Fruit fly (Drosophila melanogaster) whole organism, embryonic: Measurements from ENCODE around the gene Cdc5.

Source experiments
- Atf-2 ChIP-seq: fragments of 200-800 bp; sonication (Bioruptor generic); optimal IDR thresholded peaks from 2 replicates; lab custom pipeline; 2016; ENCODE audit warnings: missing biosample characterization, missing genetic modification characterization
- CG1024 ChIP-seq: fragments of 200-800 bp; sonication (Bioruptor generic); IDR thresholded peaks from 2 replicates; pipeline ENCODE4 v1.3.6; 2022; ENCODE audit warnings: missing biosample characterization, missing genetic modification characterization
- CG1529 ChIP-seq: fragments of 200-800 bp; sonication (Bioruptor generic); optimal IDR thresholded peaks from 3 replicates; lab custom pipeline; 2018; ENCODE audit warnings: missing biosample characterization, missing genetic modification characterization
- CG17385 ChIP-seq: fragments of 200-800 bp; sonication (Bioruptor generic); optimal IDR thresholded peaks from 3 replicates; lab custom pipeline; 2018; ENCODE audit warnings: missing biosample characterization, mild to moderate bottlenecking, missing genetic modification characterization
- CG17829 ChIP-seq: fragments of 200-800 bp; optimal IDR thresholded peaks from 2 replicates; lab custom pipeline; 2019; ENCODE audit warnings: missing biosample characterization, mild to moderate bottlenecking, missing genetic modification characterization, moderate library complexity
- CG18262 ChIP-seq: fragments of 200-800 bp; optimal IDR thresholded peaks from 3 replicates; lab custom pipeline; 2019; ENCODE audit warnings: missing biosample characterization, mild to moderate bottlenecking, missing genetic modification characterization, moderate library complexity
- CG30403 ChIP-seq: fragments of 200-800 bp; sonication (Bioruptor generic); optimal IDR thresholded peaks from 3 replicates; lab custom pipeline; 2016; ENCODE audit warnings: missing biosample characterization, missing genetic modification characterization
- CG3065 ChIP-seq: fragments of 200-800 bp; sonication (Bioruptor generic); optimal IDR thresholded peaks from 2 replicates; lab custom pipeline; 2016; ENCODE audit warnings: missing biosample characterization, missing genetic modification characterization
- CG31365 ChIP-seq: fragments of 200-800 bp; sonication (Bioruptor generic); optimal IDR thresholded peaks from 2 replicates; lab custom pipeline; 2018; ENCODE audit warnings: missing biosample characterization, mild to moderate bottlenecking, missing genetic modification characterization
- CG5953 ChIP-seq: fragments of 200-800 bp; sonication (Bioruptor generic); IDR thresholded peaks from 2 replicates; pipeline ENCODE4 v1.3.6; 2022; ENCODE audit warnings: missing biosample characterization, missing genetic modification characterization
- CG6254 ChIP-seq: fragments of 200-800 bp; sonication (Bioruptor generic); optimal IDR thresholded peaks from 3 replicates; lab custom pipeline; 2017; ENCODE audit warnings: mild to moderate bottlenecking, missing biosample characterization, missing genetic modification reagents, missing genetic modification characterization
- CG6654 ChIP-seq: fragments of 200-800 bp; sonication (Bioruptor generic); optimal IDR thresholded peaks from 2 replicates; lab custom pipeline; 2017; ENCODE audit warnings: missing biosample characterization, mild to moderate bottlenecking, missing genetic modification characterization
- CG6689 ChIP-seq: fragments of 200-800 bp; sonication (Bioruptor generic); IDR thresholded peaks from 2 replicates; pipeline ENCODE4 v1.3.6; 2022; ENCODE audit warnings: missing biosample characterization, missing genetic modification characterization
- CG7372 ChIP-seq: fragments of 200-800 bp; sonication (Bioruptor generic); IDR thresholded peaks from 2 replicates; pipeline ENCODE4 v1.3.6; 2022; ENCODE audit warnings: missing biosample characterization, missing genetic modification characterization
- CG7928 ChIP-seq: fragments of 200-800 bp; sonication (Bioruptor generic); optimal IDR thresholded peaks from 2 replicates; lab custom pipeline; 2017; ENCODE audit warnings: missing biosample characterization, mild to moderate bottlenecking, missing genetic modification characterization
- CG7987 ChIP-seq: fragments of 200-800 bp; sonication (Bioruptor generic); optimal IDR thresholded peaks from 2 replicates; lab custom pipeline; 2018; ENCODE audit warnings: missing biosample characterization, mild to moderate bottlenecking, missing genetic modification characterization, moderate library complexity
- CG8924 ChIP-seq: fragments of 200-800 bp; optimal IDR thresholded peaks from 3 replicates; lab custom pipeline; 2019; ENCODE audit warnings: missing biosample characterization, mild to moderate bottlenecking, missing genetic modification characterization, moderate library complexity
- CG9215 ChIP-seq: fragments of 200-800 bp; sonication (Bioruptor generic); IDR thresholded peaks from 2 replicates; pipeline ENCODE4 v1.3.6; 2022; ENCODE audit warnings: missing biosample characterization, missing genetic modification characterization
- Dip2 ChIP-seq: fragments of 200-800 bp; sonication (Bioruptor generic); IDR thresholded peaks from 2 replicates; pipeline ENCODE4 v1.3.6; 2022; ENCODE audit warnings: missing biosample characterization, missing genetic modification characterization
- Dll ChIP-seq: fragments of 200-800 bp; sonication (Bioruptor generic); IDR thresholded peaks from 4 replicates; pipeline ENCODE4 v1.3.6; 2022; ENCODE audit warnings: missing biosample characterization, missing genetic modification characterization; ENCODE audit not compliant: partially characterized antibody
- E2f2 ChIP-seq: fragments of 200-800 bp; sonication (Bioruptor generic); IDR thresholded peaks from 2 replicates; pipeline ENCODE4 v1.3.6; 2022; ENCODE audit warnings: missing biosample characterization, missing genetic modification characterization
- Ets97D ChIP-seq: fragments of 200-800 bp; sonication (Bioruptor generic); optimal IDR thresholded peaks from 3 replicates; lab custom pipeline; 2016; ENCODE audit warnings: missing biosample characterization, missing genetic modification characterization
- GATAe ChIP-seq: fragments of 200-800 bp; sonication (Bioruptor generic); conservative IDR thresholded peaks from 2 replicates; pipeline ENCODE4 v1.3.6; 2022; ENCODE audit warnings: missing biosample characterization, missing genetic modification characterization
- H2.0 ChIP-seq: fragments of 200-800 bp; sonication (Bioruptor generic); IDR thresholded peaks from 2 replicates; pipeline ENCODE4 v1.3.6; 2022; ENCODE audit warnings: missing biosample characterization, missing genetic modification characterization
- Hmx ChIP-seq: fragments of 200-800 bp; sonication (Bioruptor generic); optimal IDR thresholded peaks from 2 replicates; lab custom pipeline; 2016; ENCODE audit warnings: missing biosample characterization, missing genetic modification characterization
- Six4 ChIP-seq: fragments of 200-800 bp; sonication (Bioruptor generic); optimal IDR thresholded peaks from 2 replicates; lab custom pipeline; 2016; ENCODE audit warnings: missing biosample characterization, missing genetic modification characterization
- Sry-β ChIP-seq: fragments of 200-800 bp; sonication (Bioruptor generic); optimal IDR thresholded peaks from 2 replicates; lab custom pipeline; 2018; ENCODE audit warnings: missing biosample characterization, mild to moderate bottlenecking, missing genetic modification characterization, moderate library complexity
- Usf ChIP-seq: fragments of 200-800 bp; sonication (Bioruptor generic); optimal IDR thresholded peaks from 2 replicates; lab custom pipeline; 2017; ENCODE audit warnings: missing genotype, missing biosample characterization, missing genetic modification characterization
- YL-1 ChIP-seq: fragments of 200-800 bp; sonication (Bioruptor generic); optimal IDR thresholded peaks from 3 replicates; lab custom pipeline; 2017; ENCODE audit warnings: missing biosample characterization, mild to moderate bottlenecking, missing genetic modification characterization
- amos ChIP-seq: fragments of 200-800 bp; sonication (Bioruptor generic); IDR thresholded peaks from 2 replicates; pipeline ENCODE4 v1.3.6; 2022; ENCODE audit warnings: missing biosample characterization, missing genetic modification characterization; ENCODE audit not compliant: partially characterized antibody
- bigmax ChIP-seq: fragments of 200-800 bp; sonication (Bioruptor generic); optimal IDR thresholded peaks from 2 replicates; lab custom pipeline; 2018; ENCODE audit warnings: missing biosample characterization, mild to moderate bottlenecking, missing genetic modification characterization
- br ChIP-seq: fragments of >200 bp; optimal IDR thresholded peaks from 2 replicates; lab custom pipeline; 2017
- corto ChIP-seq: fragments of 200-800 bp; sonication (Bioruptor generic); optimal IDR thresholded peaks from 2 replicates; lab custom pipeline; 2016; ENCODE audit warnings: missing biosample characterization, mild to moderate bottlenecking, missing genetic modification characterization, moderate library complexity
- esg ChIP-seq: fragments of 200-800 bp; sonication (Bioruptor generic); conservative IDR thresholded peaks from 2 replicates; pipeline ENCODE4 v1.3.6; 2022; ENCODE audit warnings: missing biosample characterization, missing genetic modification characterization
- eyg ChIP-seq: fragments of 200-800 bp; sonication (Bioruptor generic); optimal IDR thresholded peaks from 3 replicates; lab custom pipeline; 2016; ENCODE audit warnings: missing biosample characterization, missing genetic modification characterization
- ham ChIP-seq: fragments of 200-800 bp; sonication (Bioruptor generic); IDR thresholded peaks from 2 replicates; pipeline ENCODE4 v1.3.6; 2022; ENCODE audit warnings: missing biosample characterization, missing genetic modification characterization
- her ChIP-seq: fragments of 200-800 bp; sonication (Bioruptor generic); optimal IDR thresholded peaks from 2 replicates; lab custom pipeline; 2016; ENCODE audit warnings: missing biosample characterization, missing genetic modification characterization
- insv ChIP-seq, 2 experiments: fragments of 200-800 bp; sonication (Bioruptor generic); optimal IDR thresholded peaks; 3 replicates each; lab custom pipeline; 2016 to 2018; ENCODE audit warnings: missing biosample characterization in 2 of 2, missing genetic modification characterization in 2 of 2
- inv ChIP-seq: fragments of 200-800 bp; sonication (Bioruptor generic); IDR thresholded peaks from 2 replicates; pipeline ENCODE4 v1.3.6; 2022; ENCODE audit warnings: missing biosample characterization, missing genetic modification characterization; ENCODE audit not compliant: partially characterized antibody
- lov ChIP-seq, 2 experiments: fragments of 200-800 bp in 1 of 2; fragments of >200 bp in 1 of 2; sonication (Bioruptor generic) in 1 of 2; IDR thresholded peaks in 1 of 2; optimal IDR thresholded peaks in 1 of 2; 2 replicates in 1 of 2; 3 replicates in 1 of 2; pipeline versions ENCODE4 v1.3.6 to Lab custom; 2017 to 2022; ENCODE audit warnings: missing biosample characterization in 1 of 2, missing genetic modification characterization in 1 of 2
- pros ChIP-seq: fragments of 200-800 bp; sonication (Bioruptor generic); optimal IDR thresholded peaks from 3 replicates; lab custom pipeline; 2019; ENCODE audit warnings: missing biosample characterization, mild to moderate bottlenecking, missing genetic modification characterization, moderate library complexity
- salm ChIP-seq: fragments of 200-800 bp; sonication (Bioruptor generic); optimal IDR thresholded peaks from 2 replicates; lab custom pipeline; 2018; ENCODE audit warnings: missing biosample characterization, mild to moderate bottlenecking, missing genetic modification characterization
- sima ChIP-seq: fragments of 200-800 bp; sonication (Bioruptor generic); optimal IDR thresholded peaks from 2 replicates; lab custom pipeline; 2016; ENCODE audit warnings: missing biosample characterization, missing genetic modification characterization
- sqz ChIP-seq: fragments of 200-800 bp; sonication (Bioruptor generic); optimal IDR thresholded peaks from 3 replicates; lab custom pipeline; 2018; ENCODE audit warnings: missing biosample characterization, mild to moderate bottlenecking, missing genetic modification characterization
- tin ChIP-seq: fragments of 200-800 bp; sonication (Bioruptor generic); optimal IDR thresholded peaks from 3 replicates; lab custom pipeline; 2016; ENCODE audit warnings: missing biosample characterization, missing genetic modification characterization
- tll ChIP-seq, 2 experiments: fragments of 200-800 bp in 1 of 2; fragments of >200 bp in 1 of 2; sonication (Bioruptor generic) in 1 of 2; optimal IDR thresholded peaks; 2 replicates each; lab custom pipeline; 2017 to 2019; ENCODE audit warnings: missing biosample characterization in 2 of 2, missing genetic modification characterization in 2 of 2, mild to moderate bottlenecking in 1 of 2, moderate library complexity in 1 of 2
- wek ChIP-seq: fragments of 200-800 bp; sonication (Bioruptor generic); optimal IDR thresholded peaks from 3 replicates; lab custom pipeline; 2018; ENCODE audit warnings: missing biosample characterization, mild to moderate bottlenecking, missing genetic modification characterization, moderate library complexity
- z ChIP-seq: fragments of 200-800 bp; sonication (Bioruptor generic); IDR thresholded peaks from 3 replicates; pipeline ENCODE4 v1.3.6; 2022; ENCODE audit warnings: missing biosample characterization, missing genetic modification characterization
- zen ChIP-seq: fragments of 200-800 bp; sonication (Bioruptor generic); optimal IDR thresholded peaks from 3 replicates; lab custom pipeline; 2018; ENCODE audit warnings: missing biosample characterization, mild to moderate bottlenecking, missing genetic modification characterization, moderate library complexity

Cdc5 gene

dm6 chr3L:347641-348405 lies 13.4 kb downstream of the Cdc5 start (continued):
- peak; percentile 69 for TF ChIP-seq CG6254 (GFP tag; lab: Kevin White, UChicago)
- TF ChIP-seq Atf-2 (GFP tag; lab: Kevin White, UChicago) = peak; percentile 67
- TF ChIP-seq esg (GFP tag; lab: Robert Waterston, UW) = peak; percentile 55; the same call in 1 of the 2 replicates
- peak; percentile 86 for TF ChIP-seq CG18262 (tag; lab: Kevin White, UChicago)
- TF ChIP-seq Ets97D = peak; percentile 29
- TF ChIP-seq CG17385 (GFP tag; lab: Kevin White, UChicago) = peak; percentile 88
- 0 out of 3 replicates have a peak, but pooled peaks have one; percentile 36 for TF ChIP-seq z (GFP tag; lab: Robert Waterston, UW)
- peak; percentile 74 for TF ChIP-seq CG1529 (GFP tag; lab: Kevin White, UChicago)
- TF ChIP-seq Usf (GFP tag; lab: Kevin White, UChicago) = no peak
- TF ChIP-seq insv (GFP tag; optimal IDR thresholded peaks at IDR 0.05; lab: Kevin White, UChicago) = no peak
- TF ChIP-seq Sry-β (GFP tag; lab: Kevin White, UChicago) = peak; percentile 27
- peak; percentile 28; the same call in 1 of the 2 replicates for TF ChIP-seq E2f2 (GFP tag; lab: Robert Waterston, UW)
- TF ChIP-seq lov (optimal IDR thresholded peaks at IDR 0.05; lab: Kevin White, UChicago) = no peak
- peak; percentile 73; the same call in 2 of the 3 replicates for TF ChIP-seq lov (GFP tag; IDR thresholded peaks at IDR 0.05; lab: Robert Waterston, UW)
- TF ChIP-seq wek (GFP tag; lab: Kevin White, UChicago) = peak; percentile 65
- TF ChIP-seq eyg (GFP tag; lab: Kevin White, UChicago) = peak; percentile 54
- no peak for TF ChIP-seq corto (GFP tag; lab: Kevin White, UChicago)
- peak; percentile 46 for TF ChIP-seq zen
- TF ChIP-seq CG7372 (GFP tag; lab: Robert Waterston, UW) = 0 out of 2 replicates have a peak, but pooled peaks have one; percentile 23
- no peak for TF ChIP-seq CG7928 (GFP tag; lab: Kevin White, UChicago)
- TF ChIP-seq ham = no peak
- TF ChIP-seq br = no peak
- no peak for TF ChIP-seq tll (GFP tag; optimal IDR thresholded peaks at IDR 0.05; lab: Kevin White, UChicago)
- peak; percentile 45; the same call in 1 of the 2 replicates for TF ChIP-seq CG9215 (GFP tag; lab: Robert Waterston, UW)
- peak; percentile 80 for TF ChIP-seq CG1024 (GFP tag; lab: Robert Waterston, UW)
- TF ChIP-seq CG5953 = peak; percentile 66
- peak; percentile 67 for TF ChIP-seq Six4
- peak; percentile 76 for TF ChIP-seq tin (GFP tag; lab: Kevin White, UChicago)
- no peak for TF ChIP-seq GATAe (GFP tag; lab: Robert Waterston, UW)
- TF ChIP-seq salm (tag; lab: Kevin White, UChicago) = no peak
- TF ChIP-seq sima (GFP tag; lab: Kevin White, UChicago) = peak; percentile 16
- peak; percentile 81 for TF ChIP-seq CG17829 (tag; lab: Kevin White, UChicago)
- no peak for TF ChIP-seq inv
- TF ChIP-seq her (GFP tag; lab: Kevin White, UChicago) = peak; percentile 72
- TF ChIP-seq CG6654 (GFP tag; lab: Kevin White, UChicago) = peak; percentile 48
- TF ChIP-seq CG30403 (GFP tag; lab: Kevin White, UChicago) = peak; percentile 77
- TF ChIP-seq YL-1 (GFP tag; lab: Kevin White, UChicago) = no peak
- no peak for TF ChIP-seq Dll (GFP tag; lab: Robert Waterston, UW)
- TF ChIP-seq Hmx (GFP tag; lab: Kevin White, UChicago) = no peak
- peak; percentile 68 for TF ChIP-seq CG8924
- no peak for TF ChIP-seq pros (GFP tag; lab: Kevin White, UChicago)
- TF ChIP-seq amos (GFP tag; lab: Robert Waterston, UW) = no peak
- TF ChIP-seq CG7987 (GFP tag; lab: Kevin White, UChicago) = no peak
- TF ChIP-seq Dip2 (GFP tag; lab: Robert Waterston, UW) = no peak
- TF ChIP-seq CG3065 (GFP tag; lab: Kevin White, UChicago) = peak; percentile 43
- no peak for TF ChIP-seq sqz (GFP tag; lab: Kevin White, UChicago)
- peak; percentile 11 for TF ChIP-seq CG31365
- TF ChIP-seq bigmax (GFP tag; lab: Kevin White, UChicago) = no peak
- TF ChIP-seq H2.0 (GFP tag; lab: Robert Waterston, UW) = peak; percentile 48; the same call in 1 of the 2 replicates
- peak; percentile 54 for TF ChIP-seq CG6689
